Worm (Caenorhabditis elegans) whole organism, late embryonic: ENCODE measurements around the gene C52B9.4.

Source experiments
- C08G9.2 ChIP-seq: sonication (generic microtip); optimal IDR thresholded peaks from 2 replicates; lab custom pipeline; 2016; ENCODE audit warnings: mild to moderate bottlenecking, missing genetic modification characterization, moderate library complexity, missing compliant biosample characterization
- C38D4.7 ChIP-seq: fragments of 200-800 bp; sonication (Bioruptor generic); optimal IDR thresholded peaks from 2 replicates; lab custom pipeline; 2018; ENCODE audit warnings: mild to moderate bottlenecking, missing genetic modification characterization, moderate library complexity, missing compliant biosample characterization
- K09A11.1 ChIP-seq: sonication (generic microtip); optimal IDR thresholded peaks from 2 replicates; lab custom pipeline; 2017; ENCODE audit warnings: antibody characterized with exemption, mild to moderate bottlenecking, missing genetic modification characterization, missing compliant biosample characterization; ENCODE audit not compliant: insufficient read depth
- T23F11.4 ChIP-seq: fragments of 200-800 bp; sonication (Bioruptor generic); optimal IDR thresholded peaks from 2 replicates; lab custom pipeline; 2018; ENCODE audit warnings: mild to moderate bottlenecking, missing genetic modification characterization, missing compliant biosample characterization
- Y22D7AL.16 ChIP-seq: sonication (generic microtip); optimal IDR thresholded peaks from 2 replicates; lab custom pipeline; 2016; ENCODE audit warnings: missing genetic modification characterization, missing compliant biosample characterization
- ama-1 ChIP-seq: fragments of 150-350 bp; optimal IDR thresholded peaks from 2 replicates; lab custom pipeline; 2014
- ceh-14 ChIP-seq: sonication (generic microtip); optimal IDR thresholded peaks from 2 replicates; lab custom pipeline; 2016; ENCODE audit warnings: missing genotype, missing genetic modification characterization, missing compliant biosample characterization
- ceh-22 ChIP-seq: sonication (generic microtip); optimal IDR thresholded peaks from 2 replicates; lab custom pipeline; 2017; ENCODE audit warnings: missing biosample characterization, missing genetic modification characterization
- ceh-34 ChIP-seq: sonication (generic microtip); optimal IDR thresholded peaks from 2 replicates; lab custom pipeline; 2016; ENCODE audit warnings: mild to moderate bottlenecking, missing genetic modification characterization, missing compliant biosample characterization
- ceh-45 ChIP-seq: fragments of 200-800 bp; sonication (Bioruptor generic); IDR thresholded peaks from 2 replicates; pipeline ENCODE4 v1.3.6; 2022; ENCODE audit warnings: missing genetic modification reagents, missing genetic modification characterization, missing compliant biosample characterization
- ceh-6 ChIP-seq: fragments of 200-800 bp; sonication (Bioruptor generic); optimal IDR thresholded peaks from 2 replicates; lab custom pipeline; 2018; ENCODE audit warnings: mild to moderate bottlenecking, missing genetic modification characterization, missing compliant biosample characterization
- ceh-9 ChIP-seq: sonication (generic microtip); optimal IDR thresholded peaks from 2 replicates; lab custom pipeline; 2016; ENCODE audit warnings: mild to moderate bottlenecking, missing genetic modification characterization, inconsistent platforms, missing compliant biosample characterization
- che-1 ChIP-seq: sonication (generic microtip); optimal IDR thresholded peaks from 2 replicates; lab custom pipeline; 2016; ENCODE audit warnings: mild to moderate bottlenecking, missing genetic modification characterization, missing compliant biosample characterization
- dmd-4 ChIP-seq: sonication (generic microtip); optimal IDR thresholded peaks from 2 replicates; lab custom pipeline; 2016; ENCODE audit warnings: borderline replicate concordance, missing genetic modification characterization, missing compliant biosample characterization
- elt-2 ChIP-seq: sonication (generic microtip); optimal IDR thresholded peaks from 2 replicates; lab custom pipeline; 2016; ENCODE audit warnings: missing genetic modification reagents, missing genetic modification characterization, missing compliant biosample characterization
- ets-4 ChIP-seq: sonication (generic microtip); optimal IDR thresholded peaks from 2 replicates; lab custom pipeline; 2016; ENCODE audit warnings: missing genetic modification characterization, missing compliant biosample characterization
- gmeb-2 ChIP-seq: sonication (generic microtip); optimal IDR thresholded peaks from 2 replicates; lab custom pipeline; 2016; ENCODE audit warnings: missing genetic modification characterization, inconsistent platforms, missing compliant biosample characterization
- hlh-13 ChIP-seq: fragments of 200-800 bp; sonication (Bioruptor generic); optimal IDR thresholded peaks from 2 replicates; lab custom pipeline; 2018; ENCODE audit warnings: mild to moderate bottlenecking, missing genetic modification characterization, missing compliant biosample characterization
- hlh-15 ChIP-seq: sonication (generic microtip); optimal IDR thresholded peaks from 2 replicates; lab custom pipeline; 2016; ENCODE audit warnings: missing genetic modification characterization, missing compliant biosample characterization
- hlh-6 ChIP-seq: sonication (generic microtip); optimal IDR thresholded peaks from 2 replicates; lab custom pipeline; 2016; ENCODE audit warnings: missing genotype, missing genetic modification characterization, missing compliant biosample characterization
- hlh-8 ChIP-seq: sonication (generic microtip); optimal IDR thresholded peaks from 2 replicates; lab custom pipeline; 2016; ENCODE audit warnings: missing genotype, missing genetic modification characterization, missing compliant biosample characterization
- lim-6 ChIP-seq: sonication (generic microtip); optimal IDR thresholded peaks from 2 replicates; lab custom pipeline; 2016; ENCODE audit warnings: missing genetic modification characterization, missing compliant biosample characterization
- madf-2 ChIP-seq: sonication (generic microtip); optimal IDR thresholded peaks from 2 replicates; lab custom pipeline; 2017; ENCODE audit warnings: missing genetic modification characterization, missing compliant biosample characterization
- nfya-1 ChIP-seq: sonication (generic microtip); optimal IDR thresholded peaks from 2 replicates; lab custom pipeline; 2017; ENCODE audit warnings: missing genetic modification characterization, mild to moderate bottlenecking, missing compliant biosample characterization, antibody characterized with exemption, moderate library complexity
- nhr-232 ChIP-seq: sonication (generic microtip); optimal IDR thresholded peaks from 2 replicates; lab custom pipeline; 2016; ENCODE audit warnings: missing genetic modification characterization, missing compliant biosample characterization
- odd-2 ChIP-seq: sonication (generic microtip); optimal IDR thresholded peaks from 2 replicates; lab custom pipeline; 2017; ENCODE audit warnings: antibody characterized with exemption, mild to moderate bottlenecking, missing genetic modification characterization, missing compliant biosample characterization
- pag-3 ChIP-seq: sonication (generic microtip); optimal IDR thresholded peaks from 2 replicates; lab custom pipeline; 2016; ENCODE audit warnings: missing compliant biosample characterization, missing genetic modification characterization, borderline replicate concordance
- pat-9 ChIP-seq: fragments of 200-800 bp; sonication (Bioruptor generic); optimal IDR thresholded peaks from 2 replicates; lab custom pipeline; 2018; ENCODE audit warnings: mild to moderate bottlenecking, missing genetic modification characterization, moderate library complexity, missing compliant biosample characterization
- pha-2 ChIP-seq: sonication (generic microtip); optimal IDR thresholded peaks from 2 replicates; lab custom pipeline; 2017; ENCODE audit warnings: mild to moderate bottlenecking, missing genetic modification characterization, missing compliant biosample characterization
- pha-4 ChIP-seq: fragments of 150-350 bp; optimal IDR thresholded peaks from 2 replicates; lab custom pipeline; 2018; ENCODE audit warnings: missing biosample characterization, missing genetic modification reagents, missing genetic modification characterization
- pqm-1 ChIP-seq: sonication (generic microtip); optimal IDR thresholded peaks from 2 replicates; lab custom pipeline; 2016; ENCODE audit warnings: missing genetic modification characterization, missing compliant biosample characterization
- ref-2 ChIP-seq: sonication (generic microtip); optimal IDR thresholded peaks from 2 replicates; lab custom pipeline; 2016; ENCODE audit warnings: missing genetic modification characterization, missing compliant biosample characterization
- rnt-1 ChIP-seq: sonication (generic microtip); optimal IDR thresholded peaks from 2 replicates; lab custom pipeline; 2016; ENCODE audit warnings: missing genetic modification characterization, missing compliant biosample characterization
- sdc-2 ChIP-seq: sonication (generic microtip); optimal IDR thresholded peaks from 2 replicates; lab custom pipeline; 2016; ENCODE audit warnings: missing genotype, missing genetic modification characterization, missing compliant biosample characterization
- sox-4 ChIP-seq: sonication (generic microtip); optimal IDR thresholded peaks from 2 replicates; lab custom pipeline; 2017; ENCODE audit warnings: mild to moderate bottlenecking, missing genetic modification characterization, inconsistent platforms, missing compliant biosample characterization
- tbx-2 ChIP-seq: sonication (generic microtip); optimal IDR thresholded peaks from 2 replicates; lab custom pipeline; 2016; ENCODE audit warnings: missing genetic modification characterization, missing compliant biosample characterization
- ttx-3 ChIP-seq: sonication (generic microtip); optimal IDR thresholded peaks from 2 replicates; lab custom pipeline; 2016; ENCODE audit warnings: missing genetic modification reagents, missing genetic modification characterization, missing compliant biosample characterization
- unc-42 ChIP-seq: sonication (generic microtip); optimal IDR thresholded peaks from 2 replicates; lab custom pipeline; 2016; ENCODE audit warnings: missing genotype, missing genetic modification characterization, missing compliant biosample characterization
- unc-55 ChIP-seq: sonication (generic microtip); optimal IDR thresholded peaks from 2 replicates; lab custom pipeline; 2017; ENCODE audit warnings: missing biosample characterization, missing genetic modification reagents, missing genetic modification characterization
- zip-5 ChIP-seq: sonication (generic microtip); optimal IDR thresholded peaks from 2 replicates; lab custom pipeline; 2016; ENCODE audit warnings: missing genetic modification characterization, missing compliant biosample characterization
- ztf-16 ChIP-seq: sonication (generic microtip); optimal IDR thresholded peaks from 2 replicates; lab custom pipeline; 2017; ENCODE audit warnings: missing genetic modification characterization, missing compliant biosample characterization

Gene C52B9.4

DNA sequence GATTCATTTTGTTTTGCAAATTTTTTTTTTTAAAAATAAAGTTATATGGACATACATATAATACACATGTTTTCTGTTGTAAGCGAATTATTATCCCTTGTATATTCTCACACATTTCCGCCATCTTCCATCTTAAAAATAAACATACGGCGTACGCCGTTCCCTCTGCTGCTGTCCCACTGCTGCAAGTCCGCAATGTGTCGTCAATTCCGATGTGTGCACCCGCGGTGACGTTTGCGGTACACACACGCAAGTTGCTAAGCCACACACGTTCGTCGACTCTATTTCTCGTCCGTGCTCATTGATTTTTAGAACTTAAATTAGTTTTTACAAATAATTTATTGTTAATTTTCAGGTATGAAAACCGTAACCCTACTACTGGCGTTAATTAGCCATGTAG is at the start of gene C52B9.4:
C52B9.4 (plus strand) TSS at position 356 of the 400 bp plus-strand sequence.
- no peak for TF ChIP-seq nhr-232 (tag; lab: Kevin White, UChicago)
- no peak for TF ChIP-seq odd-2 (tag; lab: Kevin White, UChicago)
- TF ChIP-seq nfya-1 (tag; lab: Kevin White, UChicago), result peak; percentile 16
- peak; percentile 11 for TF ChIP-seq unc-42 (tag; lab: Kevin White, UChicago)
- TF ChIP-seq K09A11.1, result no peak
- TF ChIP-seq hlh-8 (tag; lab: Kevin White, UChicago), result peak; percentile 3
- no peak for TF ChIP-seq hlh-15 (tag; lab: Kevin White, UChicago)
- TF ChIP-seq ets-4 (tag; lab: Kevin White, UChicago), result no peak
- no peak for TF ChIP-seq gmeb-2

DNA sequence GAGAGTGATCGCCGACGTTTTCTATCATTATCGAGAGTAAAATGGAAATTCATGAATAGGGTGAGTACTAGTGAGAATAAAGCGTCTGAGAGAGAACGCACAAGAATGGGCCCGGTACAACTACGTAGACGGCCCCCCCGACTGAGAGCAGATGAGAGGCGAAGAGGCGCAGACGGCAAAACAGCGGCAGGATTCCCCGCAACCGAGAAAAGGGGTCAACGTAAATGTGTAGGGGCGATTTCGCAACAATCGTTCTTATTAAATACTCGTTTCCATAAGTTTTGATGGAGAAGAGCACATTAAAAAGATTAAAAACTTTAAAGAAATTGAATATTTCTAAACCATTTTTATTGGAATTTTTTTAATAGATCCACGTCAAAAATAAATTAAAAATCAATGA is 45.8 kb upstream of the C52B9.4 start:
- TF ChIP-seq tbx-2 (tag; lab: Kevin White, UChicago), result peak; percentile 29
- TF ChIP-seq nfya-1 (tag; lab: Kevin White, UChicago), result peak; percentile 8
- no peak for TF ChIP-seq pha-4 (tag; lab: Kevin White, UChicago)
- no peak for TF ChIP-seq madf-2 (tag; lab: Kevin White, UChicago)
- TF ChIP-seq ceh-34, result no peak
- TF ChIP-seq nhr-232 (tag; lab: Kevin White, UChicago), result no peak
- no peak for TF ChIP-seq pha-2
- TF ChIP-seq Y22D7AL.16, result no peak
- no peak for TF ChIP-seq sox-4 (tag; lab: Kevin White, UChicago)
- no peak for TF ChIP-seq T23F11.4 (GFP tag; lab: Kevin White, UChicago)
- TF ChIP-seq ttx-3 (tag; lab: Kevin White, UChicago), result no peak
- no peak for TF ChIP-seq ceh-22
- no peak for TF ChIP-seq unc-55 (GFP tag; lab: Kevin White, UChicago)
- TF ChIP-seq sdc-2 (tag; lab: Kevin White, UChicago), result peak; percentile 74
- TF ChIP-seq unc-42 (tag; lab: Kevin White, UChicago), result no peak
- no peak for TF ChIP-seq pat-9
- no peak for TF ChIP-seq hlh-6 (tag; lab: Kevin White, UChicago)
- no peak for TF ChIP-seq rnt-1 (tag; lab: Kevin White, UChicago)
- TF ChIP-seq C38D4.7 (GFP tag; lab: Kevin White, UChicago), result no peak
- TF ChIP-seq pag-3 (tag; lab: Kevin White, UChicago), result no peak
- no peak for TF ChIP-seq pqm-1 (tag; lab: Kevin White, UChicago)
- TF ChIP-seq ztf-16 (tag; lab: Kevin White, UChicago), result no peak
- TF ChIP-seq zip-5 (tag; lab: Kevin White, UChicago), result no peak
- no peak for TF ChIP-seq ceh-6 (GFP tag; lab: Kevin White, UChicago)

- TF ChIP-seq che-1 (tag; lab: Kevin White, UChicago) (no peak), K09A11.1 (no peak), hlh-13 (GFP tag; lab: Kevin White, UChicago) (no peak), elt-2 (tag; lab: Kevin White, UChicago) (peak; percentile 65), C08G9.2 (tag; lab: Kevin White, UChicago) (no peak), ref-2 (tag; lab: Kevin White, UChicago) (no peak)
Measured at ce11 chrX:4215500-4216107, 44.8 kb upstream of the C52B9.4 start.

DNA sequence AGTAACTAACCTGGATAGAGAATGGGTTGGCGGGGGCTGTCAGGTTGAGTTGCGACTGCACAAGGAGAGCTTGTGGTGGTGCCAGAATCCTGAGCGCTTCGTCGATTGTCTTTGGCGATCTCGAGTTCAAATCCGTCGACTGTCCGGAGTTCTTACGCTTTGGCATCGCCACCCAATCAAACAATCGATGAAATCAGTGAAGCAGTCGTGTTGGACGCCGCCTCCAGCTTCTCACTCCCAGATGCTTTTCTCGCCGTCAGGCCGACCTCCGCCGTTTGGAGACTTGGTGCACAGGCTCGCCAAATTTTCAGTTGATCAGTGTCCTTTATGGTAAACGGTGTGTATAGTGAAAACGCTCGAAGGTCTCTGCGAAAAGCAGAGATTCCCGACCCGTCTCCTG is 43.6 kb upstream of the C52B9.4 start, which contains the start of the genes F20B6.10 and hpk-1:
F20B6.10 (minus strand) TSS at position 303 of the 400 bp plus-strand sequence.
hpk-1 (minus strand) TSS at position 397 of the 400 bp plus-strand sequence.
- TF ChIP-seq K09A11.1 (no peak), ceh-9 (tag; lab: Kevin White, UChicago) (no peak), zip-5 (tag; lab: Kevin White, UChicago) (no peak), dmd-4 (tag; lab: Kevin White, UChicago) (no peak), ceh-14 (tag; lab: Kevin White, UChicago) (no peak), ama-1 (lab: Kevin White, UChicago) (no peak), T23F11.4 (GFP tag; lab: Kevin White, UChicago) (no peak), lim-6 (tag; lab: Kevin White, UChicago) (no peak), ceh-45 (GFP tag; lab: Robert Waterston, UW) (no peak), ceh-34 (no peak), pat-9 (no peak)
